Fruit fly (Drosophila melanogaster): ENCODE results near the gene brk.

brk gene

DNA sequence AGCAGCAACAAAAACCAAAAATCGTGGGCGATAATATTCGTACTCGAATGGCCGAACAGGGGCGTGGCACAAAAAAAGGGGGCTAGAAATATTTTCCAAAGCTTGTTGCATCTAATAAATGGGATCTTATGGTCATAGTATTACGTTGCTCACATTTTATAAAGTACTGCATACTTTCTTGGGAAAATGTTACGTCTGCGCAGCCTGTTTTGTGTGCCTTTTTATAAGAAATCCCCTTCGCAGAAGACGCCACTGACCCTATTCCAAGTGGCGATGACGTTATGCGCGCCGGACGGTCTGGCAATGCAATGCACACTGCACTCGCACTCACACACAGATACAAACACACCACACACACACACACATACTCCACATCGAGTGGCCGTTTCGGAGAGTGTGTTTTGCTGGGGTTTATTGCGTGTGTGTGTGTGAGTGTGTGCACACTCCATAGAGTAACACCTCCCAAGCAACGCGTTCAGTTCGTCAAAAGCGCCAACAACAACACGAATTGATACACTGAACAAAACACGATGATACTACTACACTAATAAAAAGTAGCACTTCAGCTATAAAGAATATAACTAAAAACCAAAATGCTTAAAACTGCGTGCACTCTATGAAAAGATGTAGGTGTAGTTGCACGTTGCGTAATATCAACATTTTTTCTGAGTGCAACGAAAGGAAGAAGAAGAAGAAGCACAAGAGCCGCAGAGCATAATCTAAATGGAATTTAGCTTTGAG lies 14.4 kb upstream of the brk start (continued):
- TF ChIP-seq Vsx1 (GFP tag; optimal IDR thresholded peaks at IDR 0.05), result peak; percentile 56
- TF ChIP-seq ash1 (GFP tag; optimal IDR thresholded peaks at IDR 0.05), result no peak
- TF ChIP-seq CG3281 (GFP tag; optimal IDR thresholded peaks at IDR 0.05), result no peak
- no peak for TF ChIP-seq amos (GFP tag; IDR thresholded peaks at IDR 0.05; ENCODE audit: partially characterized antibody)
- peak; percentile 56 for TF ChIP-seq CG17186 (GFP tag; optimal IDR thresholded peaks at IDR 0.05)
- TF ChIP-seq nerfin-1 (tag; optimal IDR thresholded peaks at IDR 0.05), result peak; percentile 74
- no peak for TF ChIP-seq luna (GFP tag; optimal IDR thresholded peaks at IDR 0.05)
- peak; percentile 79 for TF ChIP-seq danr (GFP tag; IDR thresholded peaks at IDR 0.05)
- peak; percentile 77 for TF ChIP-seq CG30403 (GFP tag; optimal IDR thresholded peaks at IDR 0.05)
- TF ChIP-seq Fer3 (tag; optimal IDR thresholded peaks at IDR 0.05), result peak; percentile 66
- peak; percentile 69 for TF ChIP-seq CG9817 (tag; optimal IDR thresholded peaks at IDR 0.05)
- TF ChIP-seq sens-2 (GFP tag; IDR thresholded peaks at IDR 0.05), result peak; percentile 78
- peak; percentile 83 for TF ChIP-seq z (GFP tag; IDR thresholded peaks at IDR 0.05)
- TF ChIP-seq CG18619 (GFP tag; optimal IDR thresholded peaks at IDR 0.05), result peak; percentile 48
- TF ChIP-seq Hsf (GFP tag; optimal IDR thresholded peaks at IDR 0.05), result peak; percentile 80
- peak; percentile 37 for TF ChIP-seq p53 (GFP tag; optimal IDR thresholded peaks at IDR 0.05)
- peak; percentile 83 for TF ChIP-seq CG2202 (tag; optimal IDR thresholded peaks at IDR 0.05)
- TF ChIP-seq fd64A (GFP tag; optimal IDR thresholded peaks at IDR 0.05), result peak; percentile 56
- TF ChIP-seq Rfx (GFP tag; IDR thresholded peaks at IDR 0.05), result peak; percentile 34; the same call in 1 of the 2 replicates
- peak; percentile 36 for TF ChIP-seq run (tag; optimal IDR thresholded peaks at IDR 0.05)
- peak; percentile 79 for TF ChIP-seq PHDP (tag; optimal IDR thresholded peaks at IDR 0.05)
- TF ChIP-seq CG15514 (GFP tag; optimal IDR thresholded peaks at IDR 0.05), result no peak
- no peak for TF ChIP-seq knrl (GFP tag; IDR thresholded peaks at IDR 0.05; ENCODE audit: partially characterized antibody)
- peak; percentile 65 for TF ChIP-seq nau (GFP tag; optimal IDR thresholded peaks at IDR 0.05)
- peak; percentile 68 for TF ChIP-seq CG10267 (tag; optimal IDR thresholded peaks at IDR 0.05)
- TF ChIP-seq CG13287 (GFP tag; IDR thresholded peaks at IDR 0.05; ENCODE audit: partially characterized antibody), result no peak
- TF ChIP-seq CTCF (GFP tag; optimal IDR thresholded peaks at IDR 0.05), result peak; percentile 4
- peak; percentile 88 for TF ChIP-seq CG17359 (tag; optimal IDR thresholded peaks at IDR 0.05)
- peak; percentile 71 for TF ChIP-seq CG7556 (GFP tag; optimal IDR thresholded peaks at IDR 0.05)
- TF ChIP-seq trem (tag; optimal IDR thresholded peaks at IDR 0.05), result peak; percentile 79
- peak; percentile 30 for TF ChIP-seq crol (GFP tag; IDR thresholded peaks at IDR 0.05)
- TF ChIP-seq gt (GFP tag; IDR thresholded peaks at IDR 0.05), result peak; percentile 73
- TF ChIP-seq nmo (GFP tag; optimal IDR thresholded peaks at IDR 0.05), result peak; percentile 88
- TF ChIP-seq CG11085 (GFP tag; IDR thresholded peaks at IDR 0.05), result no peak
- TF ChIP-seq schlank (tag; optimal IDR thresholded peaks at IDR 0.05), result no peak
- no peak for TF ChIP-seq hbn (GFP tag; IDR thresholded peaks at IDR 0.05; ENCODE audit: partially characterized antibody)
- peak; percentile 53 for TF ChIP-seq CG15011 (GFP tag; optimal IDR thresholded peaks at IDR 0.05)
- TF ChIP-seq Fer2 (tag; optimal IDR thresholded peaks at IDR 0.05), result peak; percentile 30
- TF ChIP-seq ERR (GFP tag; optimal IDR thresholded peaks at IDR 0.05), result peak; percentile 43
- TF ChIP-seq hth (optimal IDR thresholded peaks at IDR 0.05), result no peak
- no peak for TF ChIP-seq BEAF-32 (GFP tag; optimal IDR thresholded peaks at IDR 0.05)
- peak; percentile 84 for TF ChIP-seq en (GFP tag; optimal IDR thresholded peaks at IDR 0.05)
- no peak for TF ChIP-seq CG15479 (GFP tag; optimal IDR thresholded peaks at IDR 0.05)
- TF ChIP-seq CG11723 (GFP tag; optimal IDR thresholded peaks at IDR 0.05), result peak; percentile 70
- TF ChIP-seq crp (GFP tag; optimal IDR thresholded peaks at IDR 0.05), result peak in 1 of 2 experiments; percentile 27
- no peak for TF ChIP-seq Atf6 (GFP tag; IDR thresholded peaks at IDR 0.05)
- peak; percentile 31 for TF ChIP-seq CG2116 (GFP tag; optimal IDR thresholded peaks at IDR 0.05)
- TF ChIP-seq chif (GFP tag; optimal IDR thresholded peaks at IDR 0.05), result peak; percentile 81 to 88
- no peak for TF ChIP-seq MESR4 (GFP tag; optimal IDR thresholded peaks at IDR 0.05)
